Fruit fly (Drosophila melanogaster): ENCODE measurements around the gene eys.

eys gene

DNA sequence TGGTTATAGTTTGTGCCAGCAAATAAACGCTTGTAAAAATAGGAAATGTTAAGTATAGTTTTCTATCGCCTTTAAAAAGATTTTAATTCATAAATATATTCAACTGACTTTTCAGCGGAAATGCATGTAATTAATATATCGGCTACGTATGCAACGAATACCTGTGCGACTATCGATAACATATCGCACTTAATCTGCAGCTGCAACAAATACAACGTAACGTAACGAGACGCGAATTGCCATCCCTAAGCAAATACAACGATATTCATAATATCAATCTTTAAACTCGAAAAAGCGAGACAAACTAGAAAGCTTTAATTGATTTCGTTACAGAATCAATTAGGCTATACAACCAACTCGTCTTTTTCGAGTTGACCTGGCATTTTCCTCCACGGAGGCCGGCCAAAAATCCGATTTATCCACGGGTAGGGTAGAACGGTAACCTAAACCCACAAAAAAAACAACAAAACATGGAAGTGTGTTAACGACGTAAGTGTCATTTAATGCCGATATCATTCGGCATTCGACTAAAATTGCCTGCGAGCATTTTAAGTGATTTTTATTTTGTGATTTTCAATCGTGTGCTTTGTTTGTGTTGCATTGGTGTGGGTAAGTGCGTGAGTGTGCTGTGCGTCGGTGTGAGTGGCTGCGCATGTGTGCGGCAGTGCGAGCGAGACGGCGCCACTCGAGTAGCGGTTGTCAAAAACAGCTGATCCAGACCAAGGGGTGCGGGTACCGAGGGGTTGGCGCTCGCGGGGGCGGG, 64.4 kb downstream of the eys start, which contains the start of gene Atxn7:
Gene Atxn7 (plus strand): TSS at position 187 of the 763 bp plus-strand sequence.
- TF ChIP-seq Myc (optimal IDR thresholded peaks at IDR 0.05) = peak; percentile 32
- TF ChIP-seq jim (GFP tag; optimal IDR thresholded peaks at IDR 0.05) = no peak
- no peak for TF ChIP-seq dl (GFP tag; optimal IDR thresholded peaks at IDR 0.05; ENCODE audit: insufficient read depth in 1 of 2, partially characterized antibody in 2 of 2)
- peak; percentile 59 for TF ChIP-seq sage (GFP tag; optimal IDR thresholded peaks at IDR 0.05)
- TF ChIP-seq ey (GFP tag; optimal IDR thresholded peaks at IDR 0.05) = peak; percentile 45
- TF ChIP-seq h (GFP tag; optimal IDR thresholded peaks at IDR 0.05) = peak; percentile 66
- TF ChIP-seq Dif (GFP tag; optimal IDR thresholded peaks at IDR 0.05; ENCODE audit: partially characterized antibody) = peak; percentile 17
- TF ChIP-seq foxo (GFP tag; optimal IDR thresholded peaks at IDR 0.05) = peak; percentile 37 to 42
- TF ChIP-seq Mio (GFP tag; optimal IDR thresholded peaks at IDR 0.05) = no peak
- TF ChIP-seq Rel (GFP tag; optimal IDR thresholded peaks at IDR 0.05) = no peak
- peak; percentile 63 for TF ChIP-seq Rel (tag; optimal IDR thresholded peaks at IDR 0.05)
- TF ChIP-seq CrebA (GFP tag; optimal IDR thresholded peaks at IDR 0.05; ENCODE audit: borderline replicate concordance) = no peak
- TF ChIP-seq Hnf4 (GFP tag; optimal IDR thresholded peaks at IDR 0.05) = peak; percentile 65
- TF ChIP-seq rgr (GFP tag; optimal IDR thresholded peaks at IDR 0.05) = peak; percentile 81
- no peak for TF ChIP-seq Vsx2 (GFP tag; optimal IDR thresholded peaks at IDR 0.05; ENCODE audit: partially characterized antibody)
- TF ChIP-seq brk (GFP tag; optimal IDR thresholded peaks at IDR 0.05) = no peak
- peak; percentile 63 for TF ChIP-seq Jra (GFP tag; optimal IDR thresholded peaks at IDR 0.05)
- TF ChIP-seq Hr78 (GFP tag; optimal IDR thresholded peaks at IDR 0.05) = no peak
- TF ChIP-seq Abd-B (GFP tag; optimal IDR thresholded peaks at IDR 0.05) = peak; percentile 46
- TF ChIP-seq pan (optimal IDR thresholded peaks at IDR 0.05) = no peak
- TF ChIP-seq psq (GFP tag; optimal IDR thresholded peaks at IDR 0.05) = peak; percentile 30
- TF ChIP-seq usp (GFP tag; optimal IDR thresholded peaks at IDR 0.05) = no peak
- TF ChIP-seq CG32264 (GFP tag; optimal IDR thresholded peaks at IDR 0.05) = peak; percentile 42
- peak; percentile 77 for TF ChIP-seq fru (GFP tag; optimal IDR thresholded peaks at IDR 0.05)
- TF ChIP-seq dsf (GFP tag; optimal IDR thresholded peaks at IDR 0.05; ENCODE audit: borderline replicate concordance) = peak; percentile 32
- peak; percentile 69 for TF ChIP-seq Hr83 (GFP tag; optimal IDR thresholded peaks at IDR 0.05; ENCODE audit: poor library complexity, severe bottlenecking)
- TF ChIP-seq Dfd (GFP tag; optimal IDR thresholded peaks at IDR 0.05) = no peak
- peak; percentile 80 for TF ChIP-seq Sp1 (GFP tag; optimal IDR thresholded peaks at IDR 0.05)
- peak; percentile 69 for TF ChIP-seq br (GFP tag; optimal IDR thresholded peaks at IDR 0.05)
- TF ChIP-seq dmrt93B (GFP tag; optimal IDR thresholded peaks at IDR 0.05) = peak; percentile 75
- no peak for TF ChIP-seq lola (GFP tag; optimal IDR thresholded peaks at IDR 0.05)
- peak; percentile 20 for TF ChIP-seq woc (GFP tag; optimal IDR thresholded peaks at IDR 0.05)
- peak; percentile 44 for TF ChIP-seq HLH106 (tag; optimal IDR thresholded peaks at IDR 0.05)
- no peak for TF ChIP-seq GATAd (GFP tag; optimal IDR thresholded peaks at IDR 0.05)
- peak; percentile 82 for TF ChIP-seq CG9705 (GFP tag; optimal IDR thresholded peaks at IDR 0.05)
- no peak for TF ChIP-seq tai (GFP tag; optimal IDR thresholded peaks at IDR 0.05)
- peak; percentile 13 for TF ChIP-seq sv (GFP tag; optimal IDR thresholded peaks at IDR 0.05)
- TF ChIP-seq N (GFP tag; optimal IDR thresholded peaks at IDR 0.05) = peak; percentile 89
- peak; percentile 35 for TF ChIP-seq OdsH (GFP tag; optimal IDR thresholded peaks at IDR 0.05)

DNA sequence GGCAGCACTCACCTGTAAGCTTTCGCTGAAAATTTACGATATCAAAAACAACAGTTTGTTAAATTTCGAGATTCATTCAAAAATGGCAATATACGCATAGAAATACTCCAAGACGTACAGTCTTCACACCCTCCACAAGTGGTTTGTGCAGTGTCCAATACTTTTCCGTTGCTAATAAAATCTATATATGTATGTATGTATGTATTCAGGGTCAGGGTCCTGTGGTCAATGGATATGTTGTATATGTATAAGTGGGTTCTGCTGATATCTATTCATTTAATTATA, 64.9 kb downstream of the eys start:
- no peak for TF ChIP-seq Hnf4 (GFP tag; optimal IDR thresholded peaks at IDR 0.05)
- no peak for TF ChIP-seq ey (GFP tag; optimal IDR thresholded peaks at IDR 0.05)
- no peak for TF ChIP-seq jim (GFP tag; optimal IDR thresholded peaks at IDR 0.05)
- no peak for TF ChIP-seq N (GFP tag; optimal IDR thresholded peaks at IDR 0.05)
- no peak for TF ChIP-seq Jra (GFP tag; optimal IDR thresholded peaks at IDR 0.05)
- TF ChIP-seq foxo (GFP tag; optimal IDR thresholded peaks at IDR 0.05) = no peak
- no peak for TF ChIP-seq fru (GFP tag; optimal IDR thresholded peaks at IDR 0.05)
- no peak for TF ChIP-seq sage (GFP tag; optimal IDR thresholded peaks at IDR 0.05)
- TF ChIP-seq HLH106 (tag; optimal IDR thresholded peaks at IDR 0.05) = no peak
- TF ChIP-seq h (GFP tag; optimal IDR thresholded peaks at IDR 0.05) = no peak
- TF ChIP-seq Mio (GFP tag; optimal IDR thresholded peaks at IDR 0.05) = no peak
- no peak for TF ChIP-seq dl (GFP tag; optimal IDR thresholded peaks at IDR 0.05; ENCODE audit: insufficient read depth in 1 of 2, partially characterized antibody in 2 of 2)
- no peak for TF ChIP-seq Vsx2 (GFP tag; optimal IDR thresholded peaks at IDR 0.05; ENCODE audit: partially characterized antibody)
- TF ChIP-seq dmrt93B (GFP tag; optimal IDR thresholded peaks at IDR 0.05) = no peak
- no peak for TF ChIP-seq Dif (GFP tag; optimal IDR thresholded peaks at IDR 0.05; ENCODE audit: partially characterized antibody)
- no peak for TF ChIP-seq GATAd (GFP tag; optimal IDR thresholded peaks at IDR 0.05)
- TF ChIP-seq Sp1 (GFP tag; optimal IDR thresholded peaks at IDR 0.05) = no peak
- no peak for TF ChIP-seq sv (GFP tag; optimal IDR thresholded peaks at IDR 0.05)
